Fruit fly (Drosophila melanogaster) whole organism, embryonic: Measurements from ENCODE around the gene CG4653.

ENCODE experiments used
- Antp ChIP-seq: fragments of 200-800 bp; sonication (Bioruptor generic); optimal IDR thresholded peaks from 3 replicates; lab custom pipeline; 2016; ENCODE audit warnings: missing biosample characterization, missing genetic modification characterization
- Atf-2 ChIP-seq: fragments of 200-800 bp; sonication (Bioruptor generic); optimal IDR thresholded peaks from 2 replicates; lab custom pipeline; 2016; ENCODE audit warnings: missing biosample characterization, missing genetic modification characterization
- Blimp-1 ChIP-seq: fragments of 200-800 bp; sonication (Bioruptor generic); optimal IDR thresholded peaks from 3 replicates; lab custom pipeline; 2018; ENCODE audit warnings: missing biosample characterization, missing genetic modification characterization, mild to moderate bottlenecking, moderate library complexity, missing genetic modification reagents
- CG10147 ChIP-seq: fragments of 200-800 bp; sonication (Bioruptor generic); optimal IDR thresholded peaks from 2 replicates; lab custom pipeline; 2019; ENCODE audit warnings: missing biosample characterization, mild to moderate bottlenecking, missing genetic modification characterization, moderate library complexity
- CG12236 ChIP-seq: fragments of 200-800 bp; sonication (Bioruptor generic); optimal IDR thresholded peaks from 2 replicates; lab custom pipeline; 2016; ENCODE audit warnings: missing biosample characterization, missing genetic modification characterization
- CG12659 ChIP-seq: fragments of 200-800 bp; sonication (Bioruptor generic); optimal IDR thresholded peaks from 3 replicates; lab custom pipeline; 2017; ENCODE audit warnings: mild to moderate bottlenecking, missing biosample characterization, missing genetic modification reagents, missing genetic modification characterization
- CG13624 ChIP-seq: fragments of 200-800 bp; sonication (Bioruptor generic); optimal IDR thresholded peaks from 2 replicates; lab custom pipeline; 2016; ENCODE audit warnings: missing biosample characterization, missing genetic modification characterization
- CG15269 ChIP-seq: fragments of 200-800 bp; sonication (Bioruptor generic); optimal IDR thresholded peaks from 2 replicates; lab custom pipeline; 2018; ENCODE audit warnings: missing biosample characterization, mild to moderate bottlenecking, missing genetic modification characterization, moderate library complexity
- CG15479 ChIP-seq: fragments of 200-800 bp; sonication (Bioruptor generic); optimal IDR thresholded peaks from 3 replicates; lab custom pipeline; 2019; ENCODE audit warnings: missing biosample characterization, mild to moderate bottlenecking, missing genetic modification characterization, moderate library complexity
- CG15514 ChIP-seq: fragments of 200-800 bp; sonication (Bioruptor generic); optimal IDR thresholded peaks from 3 replicates; lab custom pipeline; 2017; ENCODE audit warnings: missing biosample characterization, missing genetic modification characterization, mild to moderate bottlenecking, moderate library complexity, missing genetic modification reagents
- CG15601 ChIP-seq: fragments of 200-800 bp; sonication (Bioruptor generic); optimal IDR thresholded peaks from 3 replicates; lab custom pipeline; 2019; ENCODE audit warnings: missing biosample characterization, mild to moderate bottlenecking, missing genetic modification characterization, moderate library complexity
- CG15696 ChIP-seq: fragments of 200-800 bp; sonication (Bioruptor generic); optimal IDR thresholded peaks from 2 replicates; lab custom pipeline; 2019; ENCODE audit warnings: missing biosample characterization, mild to moderate bottlenecking, missing genetic modification characterization, moderate library complexity
- CG1603 ChIP-seq: fragments of 200-800 bp; sonication (Bioruptor generic); optimal IDR thresholded peaks from 2 replicates; lab custom pipeline; 2019; ENCODE audit warnings: missing biosample characterization, mild to moderate bottlenecking, missing genetic modification characterization, moderate library complexity
- CG16813 ChIP-seq: fragments of 200-800 bp; sonication (Bioruptor generic); IDR thresholded peaks from 3 replicates; pipeline ENCODE4 v1.3.6; 2022; ENCODE audit warnings: missing biosample characterization, missing genetic modification characterization; ENCODE audit not compliant: partially characterized antibody
- CG2116 ChIP-seq: fragments of 200-800 bp; sonication (Bioruptor generic); optimal IDR thresholded peaks from 3 replicates; lab custom pipeline; 2018; ENCODE audit warnings: missing biosample characterization, mild to moderate bottlenecking, missing genetic modification characterization
- CG2199 ChIP-seq: fragments of 200-800 bp; sonication (Bioruptor generic); IDR thresholded peaks from 3 replicates; pipeline ENCODE4 v1.3.6; 2022; ENCODE audit warnings: missing biosample characterization, missing genetic modification characterization
- CG30403 ChIP-seq: fragments of 200-800 bp; sonication (Bioruptor generic); optimal IDR thresholded peaks from 3 replicates; lab custom pipeline; 2016; ENCODE audit warnings: missing biosample characterization, missing genetic modification characterization
- CG3847 ChIP-seq: fragments of 200-800 bp; sonication (Bioruptor generic); IDR thresholded peaks from 2 replicates; pipeline ENCODE4 v1.3.6; 2022; ENCODE audit warnings: missing biosample characterization, missing genetic modification characterization
- CG42726 ChIP-seq: fragments of 200-800 bp; sonication (Bioruptor generic); IDR thresholded peaks from 2 replicates; pipeline ENCODE4 v1.3.6; 2022; ENCODE audit warnings: missing biosample characterization, missing genetic modification characterization; ENCODE audit not compliant: partially characterized antibody
- CG7928 ChIP-seq: fragments of 200-800 bp; sonication (Bioruptor generic); optimal IDR thresholded peaks from 2 replicates; lab custom pipeline; 2017; ENCODE audit warnings: missing biosample characterization, mild to moderate bottlenecking, missing genetic modification characterization
- CG8290 ChIP-seq, 3 experiments: fragments of 200-800 bp; sonication (Bioruptor generic); optimal IDR thresholded peaks; 2 replicates each; lab custom pipeline; 2016 to 2019; ENCODE audit warnings: missing biosample characterization in 3 of 3, missing genetic modification characterization in 3 of 3, mild to moderate bottlenecking in 2 of 3, moderate library complexity in 1 of 3
- CG9437 ChIP-seq: fragments of 200-800 bp; sonication (Bioruptor generic); optimal IDR thresholded peaks from 2 replicates; lab custom pipeline; 2018; ENCODE audit warnings: missing biosample characterization, mild to moderate bottlenecking, missing genetic modification characterization
- Dfd ChIP-seq, 2 experiments: fragments of >200 bp; optimal IDR thresholded peaks; 2 replicates each; lab custom pipeline; 2017; ENCODE audit warnings: missing biosample characterization in 2 of 2, missing genetic modification characterization in 2 of 2
- ERR ChIP-seq: fragments of 200-800 bp; sonication (Bioruptor generic); optimal IDR thresholded peaks from 2 replicates; lab custom pipeline; 2016; ENCODE audit warnings: missing biosample characterization, missing genetic modification characterization
- Lpt ChIP-seq: fragments of >200 bp; optimal IDR thresholded peaks from 2 replicates; lab custom pipeline; 2018; ENCODE audit warnings: missing biosample characterization, missing genetic modification characterization
- Mad ChIP-seq: fragments of 200-800 bp; sonication (Bioruptor generic); optimal IDR thresholded peaks from 2 replicates; lab custom pipeline; 2016; ENCODE audit warnings: missing biosample characterization, missing genetic modification characterization
- Med ChIP-seq: fragments of 200-800 bp; sonication (Bioruptor generic); peaks from one replicate; lab custom pipeline; 2016; ENCODE audit warnings: missing biosample characterization, missing genetic modification characterization, mild to moderate bottlenecking, inconsistent platforms, moderate library complexity
- Myb ChIP-seq: fragments of 200-800 bp; sonication (Bioruptor generic); optimal IDR thresholded peaks from 2 replicates; lab custom pipeline; 2016; ENCODE audit warnings: missing biosample characterization, missing genetic modification characterization
- Opbp ChIP-seq: fragments of 200-800 bp; sonication (Bioruptor generic); IDR thresholded peaks from 3 replicates; pipeline ENCODE4 v1.3.6; 2022; ENCODE audit warnings: missing biosample characterization, missing genetic modification characterization; ENCODE audit not compliant: partially characterized antibody
- Rfx ChIP-seq: fragments of 200-800 bp; sonication (Bioruptor generic); IDR thresholded peaks from 2 replicates; pipeline ENCODE4 v1.3.6; 2022; ENCODE audit warnings: missing biosample characterization, missing genetic modification characterization
- Scr ChIP-seq: fragments of 200-800 bp; sonication (Bioruptor generic); IDR thresholded peaks from 2 replicates; pipeline ENCODE4 v1.3.6; 2022; ENCODE audit warnings: missing biosample characterization, missing genetic modification characterization; ENCODE audit not compliant: partially characterized antibody
- Sry-δ ChIP-seq: fragments of 200-800 bp; sonication (Bioruptor generic); optimal IDR thresholded peaks from 2 replicates; lab custom pipeline; 2016; ENCODE audit warnings: missing biosample characterization, missing genetic modification characterization
- Stat92E ChIP-seq, 3 experiments: fragments of >200 bp in 2 of 3; fragments of 200-800 bp in 1 of 3; sonication (Bioruptor generic) in 1 of 3; optimal IDR thresholded peaks; 2 replicates each; lab custom pipeline; 2017 to 2019; ENCODE audit warnings: missing biosample characterization in 3 of 3, missing genetic modification characterization in 3 of 3, mild to moderate bottlenecking in 1 of 3, moderate library complexity in 1 of 3
- ash1 ChIP-seq: fragments of 200-800 bp; sonication (Bioruptor generic); optimal IDR thresholded peaks from 2 replicates; lab custom pipeline; 2018; ENCODE audit warnings: missing biosample characterization, mild to moderate bottlenecking, missing genetic modification characterization
- ci ChIP-seq: fragments of 200-800 bp; sonication (Bioruptor generic); IDR thresholded peaks from 3 replicates; pipeline ENCODE4 v1.3.6; 2022; ENCODE audit warnings: missing biosample characterization, missing genetic modification characterization
- dm ChIP-seq: fragments of 200-800 bp; sonication (Bioruptor generic); optimal IDR thresholded peaks from 3 replicates; lab custom pipeline; 2016; ENCODE audit warnings: missing biosample characterization, missing genetic modification characterization
- dpn ChIP-seq, 2 experiments: fragments of 200-800 bp; sonication (Bioruptor generic); optimal IDR thresholded peaks; 3 replicates each; lab custom pipeline; 2016; ENCODE audit warnings: missing biosample characterization in 2 of 2, missing genetic modification characterization in 2 of 2
- ewg ChIP-seq: fragments of 200-800 bp; sonication (Bioruptor generic); optimal IDR thresholded peaks from 3 replicates; lab custom pipeline; 2017; ENCODE audit warnings: mild to moderate bottlenecking, missing biosample characterization, missing genetic modification reagents, missing genetic modification characterization
- gsb-n ChIP-seq: fragments of 200-800 bp; sonication (Bioruptor generic); optimal IDR thresholded peaks from 3 replicates; lab custom pipeline; 2018; ENCODE audit warnings: missing biosample characterization, mild to moderate bottlenecking, missing genetic modification characterization
- her ChIP-seq: fragments of 200-800 bp; sonication (Bioruptor generic); optimal IDR thresholded peaks from 2 replicates; lab custom pipeline; 2016; ENCODE audit warnings: missing biosample characterization, missing genetic modification characterization
- insv ChIP-seq, 2 experiments: fragments of 200-800 bp; sonication (Bioruptor generic); optimal IDR thresholded peaks; 3 replicates each; lab custom pipeline; 2016 to 2018; ENCODE audit warnings: missing biosample characterization in 2 of 2, missing genetic modification characterization in 2 of 2
- lilli ChIP-seq: fragments of 200-800 bp; sonication (Bioruptor generic); optimal IDR thresholded peaks from 3 replicates; lab custom pipeline; 2016; ENCODE audit warnings: missing biosample characterization, missing genetic modification characterization
- mld ChIP-seq: fragments of 200-800 bp; sonication (Bioruptor generic); IDR thresholded peaks from 3 replicates; pipeline ENCODE4 v1.3.6; 2022; ENCODE audit warnings: missing biosample characterization, missing genetic modification characterization; ENCODE audit not compliant: partially characterized antibody
- nmo ChIP-seq: fragments of 200-800 bp; sonication (Bioruptor generic); optimal IDR thresholded peaks from 2 replicates; lab custom pipeline; 2018; ENCODE audit warnings: missing biosample characterization, mild to moderate bottlenecking, missing genetic modification characterization, moderate library complexity
- pita ChIP-seq: fragments of 200-800 bp; sonication (Bioruptor generic); optimal IDR thresholded peaks from 2 replicates; lab custom pipeline; 2017; ENCODE audit warnings: missing biosample characterization, mild to moderate bottlenecking, missing genetic modification characterization
- pum ChIP-seq: fragments of 200-800 bp; sonication (Bioruptor generic); optimal IDR thresholded peaks from 2 replicates; lab custom pipeline; 2016; ENCODE audit warnings: missing biosample characterization, missing genetic modification characterization
- row ChIP-seq: fragments of 200-800 bp; sonication (Bioruptor generic); IDR thresholded peaks from 3 replicates; pipeline ENCODE4 v1.3.6; 2022; ENCODE audit warnings: missing biosample characterization, missing genetic modification characterization
- slou ChIP-seq: fragments of 200-800 bp; sonication (Bioruptor generic); optimal IDR thresholded peaks from 3 replicates; lab custom pipeline; 2016; ENCODE audit warnings: missing biosample characterization, missing genetic modification characterization
- sna ChIP-seq: fragments of 200-800 bp; sonication (Bioruptor generic); IDR thresholded peaks from 2 replicates; pipeline ENCODE4 v1.3.6; 2022; ENCODE audit warnings: missing biosample characterization, missing genetic modification characterization; ENCODE audit not compliant: partially characterized antibody

Gene CG4653

DNA sequence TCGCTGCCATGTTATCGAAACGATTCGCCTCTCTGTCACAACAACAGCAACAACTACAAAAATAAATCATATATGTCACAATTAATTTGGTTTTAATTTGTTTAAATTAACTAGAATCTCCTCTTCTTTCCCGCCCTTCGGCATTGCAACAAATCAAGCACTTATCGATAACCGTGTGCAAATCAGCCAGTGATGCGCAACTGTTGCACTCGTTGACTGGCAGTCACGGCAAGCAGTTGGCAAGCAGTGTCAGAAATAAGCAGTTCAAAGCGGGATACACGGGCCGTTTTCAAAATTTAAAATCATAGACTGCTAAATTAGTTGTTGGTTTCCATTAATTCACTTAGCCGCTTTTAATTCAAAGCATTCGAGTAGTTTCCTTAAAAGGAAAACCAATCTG is 20.1 kb upstream of the CG4653 start, which contains the start of gene Axs (continued):
- peak; percentile 49; the same call in 1 of the 3 replicates for TF ChIP-seq row (GFP tag; lab: Robert Waterston, UW)
- peak; percentile 85 for TF ChIP-seq CG8290 (GFP tag; optimal IDR thresholded peaks at IDR 0.05; lab: Kevin White, UChicago)
- TF ChIP-seq CG8290 (tag; optimal IDR thresholded peaks at IDR 0.05; lab: Kevin White, UChicago): peak; percentile 54 to 87
- peak; percentile 54 for TF ChIP-seq Rfx (GFP tag; lab: Robert Waterston, UW)
- TF ChIP-seq Med (GFP tag; lab: Kevin White, UChicago): peak; percentile 89
- peak; percentile 47 for TF ChIP-seq ewg (GFP tag; lab: Kevin White, UChicago)
- peak; percentile 15 for TF ChIP-seq Atf-2 (GFP tag; lab: Kevin White, UChicago)
- peak; percentile 6 for TF ChIP-seq CG13624 (GFP tag; lab: Kevin White, UChicago)
- TF ChIP-seq Scr: peak; percentile 68
- TF ChIP-seq Blimp-1: no peak
- peak; percentile 23 for TF ChIP-seq gsb-n
- TF ChIP-seq CG15269 (tag; lab: Kevin White, UChicago): no peak
- TF ChIP-seq Sry-δ (GFP tag; lab: Kevin White, UChicago): peak; percentile 79
- peak; percentile 84 for TF ChIP-seq Myb (GFP tag; lab: Kevin White, UChicago)
- peak; percentile 26 to 39 for TF ChIP-seq dpn (GFP tag; optimal IDR thresholded peaks at IDR 0.05; lab: Kevin White, UChicago)
- TF ChIP-seq Stat92E (GFP tag; optimal IDR thresholded peaks at IDR 0.05; lab: Kevin White, UChicago): peak in 1 of 3 experiments; percentile 43
- TF ChIP-seq Opbp (GFP tag; lab: Robert Waterston, UW): peak; percentile 84
- TF ChIP-seq pum (GFP tag; lab: Kevin White, UChicago): peak; percentile 9
- peak; percentile 94 for TF ChIP-seq CG15479 (GFP tag; lab: Kevin White, UChicago)
- TF ChIP-seq CG15514 (GFP tag; lab: Kevin White, UChicago): peak; percentile 44
- TF ChIP-seq sna (GFP tag; lab: Robert Waterston, UW): peak; percentile 55
- peak in 1 of 2 experiments; percentile 31 for TF ChIP-seq Dfd (GFP tag; optimal IDR thresholded peaks at IDR 0.05; lab: Kevin White, UChicago)
- no peak for TF ChIP-seq CG9437 (GFP tag; lab: Kevin White, UChicago)
- TF ChIP-seq slou: no peak
- peak; percentile 40 for TF ChIP-seq dm (GFP tag; lab: Kevin White, UChicago)
- TF ChIP-seq CG16813: peak; percentile 69
- TF ChIP-seq CG12659 (GFP tag; lab: Kevin White, UChicago): peak; percentile 50
- TF ChIP-seq Lpt (GFP tag; lab: Kevin White, UChicago): no peak
- peak; percentile 63 for TF ChIP-seq nmo (GFP tag; lab: Kevin White, UChicago)
- TF ChIP-seq CG1603 (tag; lab: Kevin White, UChicago): peak; percentile 66
- peak; percentile 13; the same call in 1 of the 3 replicates for TF ChIP-seq CG2199 (GFP tag; lab: Robert Waterston, UW)
- TF ChIP-seq ci: peak; percentile 21; the same call in 1 of the 3 replicates
- peak; percentile 25 for TF ChIP-seq CG30403
- TF ChIP-seq her: no peak
- TF ChIP-seq CG42726: peak; percentile 86
- peak; percentile 56 for TF ChIP-seq lilli (GFP tag; lab: Kevin White, UChicago)
- TF ChIP-seq CG15601 (tag; lab: Kevin White, UChicago): peak; percentile 32
- TF ChIP-seq pita (GFP tag; lab: Kevin White, UChicago): no peak
- TF ChIP-seq CG15696 (tag; lab: Kevin White, UChicago): no peak
- TF ChIP-seq insv (GFP tag; optimal IDR thresholded peaks at IDR 0.05; lab: Kevin White, UChicago): peak in 1 of 2 experiments; percentile 20
- TF ChIP-seq Mad (GFP tag; lab: Kevin White, UChicago): peak; percentile 27
- TF ChIP-seq CG7928 (GFP tag; lab: Kevin White, UChicago): no peak
- TF ChIP-seq CG10147 (GFP tag; lab: Kevin White, UChicago): no peak
- TF ChIP-seq ERR: peak; percentile 45
- peak; percentile 85 for TF ChIP-seq CG2116 (GFP tag; lab: Kevin White, UChicago)
- peak; percentile 70; the same call in 2 of the 3 replicates for TF ChIP-seq mld
- peak; percentile 45 for TF ChIP-seq Antp
- TF ChIP-seq CG3847: peak; percentile 30
- TF ChIP-seq CG12236 (GFP tag; lab: Kevin White, UChicago): no peak
- no peak for TF ChIP-seq ash1 (GFP tag; lab: Kevin White, UChicago)
